Fruit fly (Drosophila melanogaster): ENCODE results near the gene LPCAT.
A peak's percentile ranks its signal among the peaks of the same experiment; 100 is the strongest.

LPCAT gene

dm6 chrX:9580544-9580943 lies 757 bp upstream of the LPCAT start:
- TF ChIP-seq EcR (GFP tag; optimal IDR thresholded peaks at IDR 0.05) (peak; percentile 92), CG32121 (GFP tag; IDR thresholded peaks at IDR 0.05) (no peak), CG4496 (GFP tag; IDR thresholded peaks at IDR 0.05) (0 out of 3 replicates have a peak, but pooled peaks have one; percentile 11), fd96Ca (GFP tag; IDR thresholded peaks at IDR 0.05) (peak; percentile 9; the same call in 1 of the 3 replicates), CG10348 (GFP tag; IDR thresholded peaks at IDR 0.05) (no peak)

DNA sequence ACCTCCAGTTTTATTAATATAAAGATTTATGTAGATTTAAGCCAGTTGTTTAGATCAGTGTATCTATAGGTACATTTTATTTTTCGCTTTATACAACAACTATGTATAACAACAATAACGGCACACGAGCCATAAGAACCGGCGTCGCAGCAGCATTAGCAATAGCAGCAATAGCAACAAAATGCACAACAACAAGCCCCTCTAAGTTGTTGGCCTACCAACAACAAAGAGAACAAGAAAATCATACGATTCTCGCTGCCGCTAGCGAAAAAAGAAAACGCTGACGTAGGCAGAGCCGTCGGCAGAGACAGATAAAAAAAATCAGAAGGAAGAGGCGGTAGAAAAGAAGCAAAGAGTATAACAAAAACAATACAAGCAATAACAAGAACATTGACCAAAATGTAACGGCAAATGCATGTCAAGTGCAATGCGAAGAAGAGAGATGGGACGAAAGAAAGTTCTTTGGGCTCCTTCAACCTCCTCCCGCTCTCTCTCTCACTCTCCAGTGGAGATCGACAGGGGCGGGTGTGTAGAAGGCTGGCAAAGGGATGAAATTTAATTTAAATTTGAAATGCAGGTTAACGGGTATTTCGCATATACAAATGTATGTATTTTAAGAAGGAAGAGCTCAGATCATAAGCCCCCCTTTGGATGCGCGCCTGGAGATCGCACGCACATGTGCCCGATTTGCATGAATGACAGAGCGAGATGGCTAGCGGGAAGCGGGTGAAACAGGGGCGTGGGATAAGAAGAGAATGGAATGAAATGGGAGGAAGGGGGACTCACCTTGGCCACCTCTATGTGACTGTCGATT lies 884 bp downstream of the LPCAT start:
- TF ChIP-seq fd96Ca (GFP tag; IDR thresholded peaks at IDR 0.05) (peak; percentile 99), EcR (GFP tag; optimal IDR thresholded peaks at IDR 0.05) (peak; percentile 83), Ets98B (GFP tag; IDR thresholded peaks at IDR 0.05) (peak; percentile 99), CG8159 (tag; optimal IDR thresholded peaks at IDR 0.05) (peak; percentile 98), CG15710 (tag; optimal IDR thresholded peaks at IDR 0.05) (peak; percentile 99), Pif1B (GFP tag; optimal IDR thresholded peaks at IDR 0.05) (peak; percentile 99), CG4496 (GFP tag; IDR thresholded peaks at IDR 0.05) (peak; percentile 99), Pif1A (GFP tag; optimal IDR thresholded peaks at IDR 0.05) (peak; percentile 99), CG34367 (tag; optimal IDR thresholded peaks at IDR 0.05) (peak; percentile 98), CG12605 (GFP tag; IDR thresholded peaks at IDR 0.05) (peak; percentile 97), CG32121 (GFP tag; IDR thresholded peaks at IDR 0.05) (peak; percentile 97), CG10348 (GFP tag; IDR thresholded peaks at IDR 0.05) (peak; percentile 92), CG17806 (tag; optimal IDR thresholded peaks at IDR 0.05) (peak; percentile 99), D1 (tag; optimal IDR thresholded peaks at IDR 0.05) (peak; percentile 94), Snoo (tag; optimal IDR thresholded peaks at IDR 0.05) (peak; percentile 99), CG8301 (tag; optimal IDR thresholded peaks at IDR 0.05) (peak; percentile 99), gl (tag; optimal IDR thresholded peaks at IDR 0.05) (peak; percentile 97), CG14655 (GFP tag; optimal IDR thresholded peaks at IDR 0.05) (peak; percentile 99), CG13204 (GFP tag; optimal IDR thresholded peaks at IDR 0.05) (peak; percentile 94), rn (GFP tag; IDR thresholded peaks at IDR 0.05) (peak; percentile 97), CG9948 (tag; optimal IDR thresholded peaks at IDR 0.05) (peak; percentile 98)

DNA sequence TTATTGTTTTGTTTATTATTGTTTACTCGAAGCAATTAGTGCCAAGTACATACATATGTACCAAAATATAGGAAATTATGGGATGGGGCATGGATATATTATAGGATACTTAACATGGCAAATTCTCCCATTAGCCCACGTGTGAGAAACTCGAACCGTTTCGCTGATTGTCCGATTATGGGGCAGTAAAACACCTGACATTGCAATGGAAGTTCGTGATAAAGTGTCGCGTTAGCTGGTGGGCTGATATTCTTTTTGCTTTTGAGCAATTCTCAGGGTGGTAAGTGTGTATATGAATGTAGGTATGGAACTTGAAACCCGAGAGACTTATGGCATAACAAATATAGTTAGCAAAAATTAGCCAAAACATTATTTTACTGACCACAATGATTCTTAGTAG lies 1.8 kb downstream of the LPCAT start:
- TF ChIP-seq CG13204 (GFP tag; optimal IDR thresholded peaks at IDR 0.05) (no peak), rn (GFP tag; IDR thresholded peaks at IDR 0.05) (no peak), CG8301 (tag; optimal IDR thresholded peaks at IDR 0.05) (no peak), CG17806 (tag; optimal IDR thresholded peaks at IDR 0.05) (no peak), CG34367 (tag; optimal IDR thresholded peaks at IDR 0.05) (no peak), Ets98B (GFP tag; IDR thresholded peaks at IDR 0.05) (no peak), fd96Ca (GFP tag; IDR thresholded peaks at IDR 0.05) (no peak), CG15710 (tag; optimal IDR thresholded peaks at IDR 0.05) (no peak), EcR (GFP tag; optimal IDR thresholded peaks at IDR 0.05) (no peak), CG32121 (GFP tag; IDR thresholded peaks at IDR 0.05) (no peak), CG14655 (GFP tag; optimal IDR thresholded peaks at IDR 0.05) (no peak)

DNA sequence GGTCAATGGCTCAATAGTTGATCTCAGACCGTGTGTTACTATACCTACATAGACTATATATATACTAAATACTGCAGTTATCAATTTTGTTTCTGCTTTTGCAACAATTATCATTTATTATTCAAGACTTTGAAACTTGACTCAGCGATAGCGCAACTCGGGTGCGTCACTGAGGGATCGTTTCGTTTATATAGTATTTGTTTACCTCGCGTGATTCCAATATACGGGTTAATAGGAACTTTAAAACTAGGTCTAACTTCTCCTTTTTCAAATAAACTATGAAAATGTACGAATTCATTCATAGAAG lies 2.5 kb downstream of the LPCAT start:
- TF ChIP-seq Snoo (tag; optimal IDR thresholded peaks at IDR 0.05) (no peak), EcR (GFP tag; optimal IDR thresholded peaks at IDR 0.05) (peak; percentile 64)

- TF ChIP-seq EcR (GFP tag; optimal IDR thresholded peaks at IDR 0.05): peak; percentile 94
- TF ChIP-seq Ets98B (GFP tag; IDR thresholded peaks at IDR 0.05): no peak
These were observed 3.1 kb downstream of the LPCAT start for dm6 chrX:9576504-9577337.

dm6 chrX:9576147-9576503 lies 3.7 kb downstream of the LPCAT start, which contains the start of gene CG42395:
Gene CG42395, minus strand, starts transcription at chrX:9576247.
- TF ChIP-seq Snoo (tag; optimal IDR thresholded peaks at IDR 0.05) (no peak), CG32121 (GFP tag; IDR thresholded peaks at IDR 0.05) (no peak), CG13204 (GFP tag; optimal IDR thresholded peaks at IDR 0.05) (no peak), CG10348 (GFP tag; IDR thresholded peaks at IDR 0.05) (no peak), Pif1B (GFP tag; optimal IDR thresholded peaks at IDR 0.05) (no peak), gl (tag; optimal IDR thresholded peaks at IDR 0.05) (no peak), CG15710 (tag; optimal IDR thresholded peaks at IDR 0.05) (no peak), fd96Ca (GFP tag; IDR thresholded peaks at IDR 0.05) (no peak), CG14655 (GFP tag; optimal IDR thresholded peaks at IDR 0.05) (no peak), Pif1A (GFP tag; optimal IDR thresholded peaks at IDR 0.05) (no peak), CG9948 (tag; optimal IDR thresholded peaks at IDR 0.05) (no peak)

DNA sequence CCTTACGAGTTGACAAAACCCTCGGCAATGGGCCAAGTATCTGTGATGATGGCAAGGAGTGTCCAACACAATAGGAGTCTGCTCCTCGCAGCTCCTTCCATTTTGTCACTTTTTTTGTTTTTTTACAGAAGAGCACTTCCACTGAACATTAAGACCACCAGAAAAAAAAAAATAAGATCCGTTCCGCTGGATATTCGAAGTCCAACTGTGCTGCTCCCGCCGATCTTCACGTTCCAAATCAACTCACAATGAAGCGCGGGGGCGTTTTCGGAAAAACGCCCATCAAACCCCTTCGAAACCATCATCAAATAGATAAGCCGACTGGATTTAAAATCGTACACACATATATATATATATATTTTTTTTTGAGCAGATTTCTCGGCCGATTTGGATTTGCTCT lies 8.6 kb downstream of the LPCAT start, which contains the start of gene Cubn:
Gene Cubn (minus strand): TSS at position 101 of the 400 bp plus-strand sequence.
- TF ChIP-seq rn (GFP tag; IDR thresholded peaks at IDR 0.05) (no peak), CG8159 (tag; optimal IDR thresholded peaks at IDR 0.05) (no peak), Pif1A (GFP tag; optimal IDR thresholded peaks at IDR 0.05) (no peak), CG34367 (tag; optimal IDR thresholded peaks at IDR 0.05) (no peak), CG14655 (GFP tag; optimal IDR thresholded peaks at IDR 0.05) (no peak), CG17806 (tag; optimal IDR thresholded peaks at IDR 0.05) (no peak), D1 (tag; optimal IDR thresholded peaks at IDR 0.05) (no peak), CG4496 (GFP tag; IDR thresholded peaks at IDR 0.05) (no peak), CG15710 (tag; optimal IDR thresholded peaks at IDR 0.05) (no peak), CG8301 (tag; optimal IDR thresholded peaks at IDR 0.05) (no peak), CG12605 (GFP tag; IDR thresholded peaks at IDR 0.05) (no peak), fd96Ca (GFP tag; IDR thresholded peaks at IDR 0.05) (no peak), CG9948 (tag; optimal IDR thresholded peaks at IDR 0.05) (no peak), Ets98B (GFP tag; IDR thresholded peaks at IDR 0.05) (no peak), CG32121 (GFP tag; IDR thresholded peaks at IDR 0.05) (no peak), Snoo (tag; optimal IDR thresholded peaks at IDR 0.05) (no peak), CG10348 (GFP tag; IDR thresholded peaks at IDR 0.05) (no peak), gl (tag; optimal IDR thresholded peaks at IDR 0.05) (no peak), Pif1B (GFP tag; optimal IDR thresholded peaks at IDR 0.05) (no peak)
